Worm (Caenorhabditis elegans) whole organism, L1 larva: ENCODE data around the gene F58B4.7.
A peak's percentile ranks its signal among the peaks of the same experiment; 100 is the strongest.

Source experiments
- C04F5.9 ChIP-seq: sonication (generic microtip); optimal IDR thresholded peaks from 2 replicates; lab custom pipeline; 2016; ENCODE audit warnings: missing genetic modification characterization, missing compliant biosample characterization
- C34B4.2 ChIP-seq: sonication (generic microtip); optimal IDR thresholded peaks from 2 replicates; lab custom pipeline; 2017; ENCODE audit warnings: mild to moderate bottlenecking, missing genetic modification characterization, missing compliant biosample characterization
- Y116A8C.19 ChIP-seq: sonication (generic microtip); optimal IDR thresholded peaks from 2 replicates; lab custom pipeline; 2016; ENCODE audit warnings: missing compliant biosample characterization, missing genetic modification characterization, borderline replicate concordance
- aha-1 ChIP-seq: fragments of 150-350 bp; optimal IDR thresholded peaks from 2 replicates; lab custom pipeline; 2014; ENCODE audit warnings: missing biosample characterization, missing genetic modification characterization
- alr-1 ChIP-seq: fragments of 200-800 bp; sonication (Bioruptor generic); optimal IDR thresholded peaks from 2 replicates; lab custom pipeline; 2018; ENCODE audit warnings: borderline replicate concordance, mild to moderate bottlenecking, missing genetic modification characterization, missing compliant biosample characterization
- ama-1 ChIP-seq: fragments of 150-350 bp; optimal IDR thresholded peaks from 2 replicates; lab custom pipeline; 2014
- blmp-1 ChIP-seq: fragments of 150-350 bp; optimal IDR thresholded peaks from 2 replicates; lab custom pipeline; 2014; ENCODE audit warnings: missing biosample characterization, missing genetic modification characterization
- ceh-8 ChIP-seq: fragments of 200-800 bp; sonication (Bioruptor generic); optimal IDR thresholded peaks from 2 replicates; lab custom pipeline; 2018; ENCODE audit warnings: mild to moderate bottlenecking, missing genetic modification characterization, moderate library complexity, missing compliant biosample characterization
- ceh-90 ChIP-seq: sonication (generic microtip); optimal IDR thresholded peaks from 2 replicates; lab custom pipeline; 2016; ENCODE audit warnings: missing genetic modification characterization, missing compliant biosample characterization
- dpl-1 ChIP-seq, 3 experiments: fragments of 150-350 bp in 2 of 3; sonication (generic microtip) in 1 of 3; optimal IDR thresholded peaks; 2 replicates each; lab custom pipeline; 2014 to 2017; ENCODE audit warnings: missing biosample characterization in 3 of 3, missing genetic modification characterization in 3 of 3, missing genetic modification reagents in 3 of 3
- efl-1 ChIP-seq, 4 experiments: fragments of 150-350 bp; optimal IDR thresholded peaks in 3 of 4; peaks in 1 of 4; 1 replicate in 1 of 4; 2 replicates in 3 of 4; lab custom pipeline; 2014; ENCODE audit warnings: missing biosample characterization in 2 of 4, missing genetic modification characterization in 2 of 4, missing genetic modification reagents in 2 of 4
- efl-3 ChIP-seq: fragments of 200-800 bp; sonication (Bioruptor generic); optimal IDR thresholded peaks from 2 replicates; lab custom pipeline; 2018; ENCODE audit warnings: mild to moderate bottlenecking, missing genetic modification characterization, missing compliant biosample characterization
- elt-2 ChIP-seq: sonication (generic microtip); optimal IDR thresholded peaks from 2 replicates; lab custom pipeline; 2016; ENCODE audit warnings: missing genetic modification characterization, mild to moderate bottlenecking, inconsistent platforms, missing compliant biosample characterization, missing genetic modification reagents
- fkh-10 ChIP-seq: sonication (generic microtip); optimal IDR thresholded peaks from 2 replicates; lab custom pipeline; 2017; ENCODE audit warnings: missing biosample characterization, missing genetic modification reagents, missing genetic modification characterization
- grh-1 ChIP-seq: fragments of 200-800 bp; sonication (Bioruptor generic); IDR thresholded peaks from 2 replicates; pipeline ENCODE4 v1.3.6; 2022; ENCODE audit warnings: missing genetic modification reagents, missing genetic modification characterization, missing compliant biosample characterization
- irx-1 ChIP-seq: sonication (generic microtip); optimal IDR thresholded peaks from 2 replicates; lab custom pipeline; 2016; ENCODE audit warnings: missing genetic modification characterization, missing compliant biosample characterization
- lin-14 ChIP-seq: fragments of 200-800 bp; sonication (Bioruptor generic); optimal IDR thresholded peaks from 2 replicates; lab custom pipeline; 2018; ENCODE audit warnings: mild to moderate bottlenecking, missing genetic modification characterization, moderate library complexity, missing compliant biosample characterization
- lin-39 ChIP-seq: fragments of 150-350 bp; optimal IDR thresholded peaks from 2 replicates; lab custom pipeline; 2014; ENCODE audit warnings: missing biosample characterization, missing genetic modification reagents, missing genetic modification characterization
- lir-3 ChIP-seq: sonication (generic microtip); optimal IDR thresholded peaks from 2 replicates; lab custom pipeline; 2016; ENCODE audit warnings: mild to moderate bottlenecking, missing genetic modification characterization, moderate library complexity, missing compliant biosample characterization; ENCODE audit not compliant: poor library complexity
- lsy-2 ChIP-seq, 2 experiments: fragments of 150-350 bp; optimal IDR thresholded peaks; 2 replicates each; lab custom pipeline; 2014; ENCODE audit warnings: missing biosample characterization in 2 of 2, missing genetic modification characterization in 2 of 2
- mdl-1 ChIP-seq, 2 experiments: fragments of 150-350 bp; optimal IDR thresholded peaks; 2 replicates each; lab custom pipeline; 2014 to 2017; ENCODE audit warnings: missing biosample characterization in 2 of 2, missing genetic modification characterization in 2 of 2, inconsistent platforms in 1 of 2
- mep-1 ChIP-seq: fragments of 150-350 bp; optimal IDR thresholded peaks from 2 replicates; lab custom pipeline; 2014; ENCODE audit warnings: missing biosample characterization, missing genetic modification characterization
- nhr-11 ChIP-seq: fragments of 150-350 bp; optimal IDR thresholded peaks from 2 replicates; lab custom pipeline; 2014; ENCODE audit warnings: missing biosample characterization, missing genetic modification characterization
- nhr-20 ChIP-seq: sonication (generic microtip); optimal IDR thresholded peaks from 2 replicates; lab custom pipeline; 2016; ENCODE audit warnings: mild to moderate bottlenecking, missing genetic modification characterization, missing compliant biosample characterization
- nhr-28 ChIP-seq: fragments of 150-350 bp; optimal IDR thresholded peaks from 2 replicates; lab custom pipeline; 2014; ENCODE audit warnings: missing biosample characterization, missing genetic modification characterization
- nhr-71 ChIP-seq: sonication (generic microtip); optimal IDR thresholded peaks from 2 replicates; lab custom pipeline; 2016; ENCODE audit warnings: mild to moderate bottlenecking, missing genetic modification characterization, moderate library complexity, missing compliant biosample characterization
- nhr-84 ChIP-seq: sonication (generic microtip); optimal IDR thresholded peaks from 2 replicates; lab custom pipeline; 2017; ENCODE audit warnings: missing biosample characterization, missing genetic modification characterization
- nhr-85 ChIP-seq: sonication (generic microtip); peaks from one replicate; lab custom pipeline; 2016; ENCODE audit warnings: missing genetic modification characterization, inconsistent platforms, missing compliant biosample characterization
- pax-3 ChIP-seq: fragments of 200-800 bp; sonication (Bioruptor generic); optimal IDR thresholded peaks from 2 replicates; lab custom pipeline; 2018; ENCODE audit warnings: mild to moderate bottlenecking, missing genetic modification characterization, moderate library complexity, missing compliant biosample characterization
- pqm-1 ChIP-seq: sonication (generic microtip); optimal IDR thresholded peaks from 3 replicates; lab custom pipeline; 2017; ENCODE audit warnings: missing biosample characterization, missing genetic modification characterization
- rnt-1 ChIP-seq: sonication (generic microtip); optimal IDR thresholded peaks from 2 replicates; lab custom pipeline; 2016; ENCODE audit warnings: mild to moderate bottlenecking, missing genetic modification characterization, moderate library complexity, missing compliant biosample characterization
- skn-1 ChIP-seq: fragments of 150-350 bp; optimal IDR thresholded peaks from 2 replicates; lab custom pipeline; 2014; ENCODE audit warnings: missing biosample characterization, missing genetic modification characterization
- snu-23 ChIP-seq: sonication (generic microtip); optimal IDR thresholded peaks from 2 replicates; lab custom pipeline; 2016; ENCODE audit warnings: missing genetic modification characterization, missing compliant biosample characterization
- sptf-1 ChIP-seq: fragments of 150-350 bp; optimal IDR thresholded peaks from 2 replicates; lab custom pipeline; 2014; ENCODE audit warnings: missing biosample characterization, missing genetic modification characterization
- tlp-1 ChIP-seq: fragments of 150-350 bp; optimal IDR thresholded peaks from 2 replicates; lab custom pipeline; 2014; ENCODE audit warnings: missing biosample characterization, missing genetic modification characterization
- unc-62 ChIP-seq: fragments of 150-350 bp; optimal IDR thresholded peaks from 2 replicates; lab custom pipeline; 2014; ENCODE audit warnings: missing biosample characterization, missing genetic modification reagents, missing genetic modification characterization
- zip-4 ChIP-seq: fragments of 200-800 bp; sonication (Bioruptor generic); optimal IDR thresholded peaks from 2 replicates; lab custom pipeline; 2018; ENCODE audit warnings: mild to moderate bottlenecking, missing genetic modification characterization, moderate library complexity, missing compliant biosample characterization

The F58B4.7 gene

DNA sequence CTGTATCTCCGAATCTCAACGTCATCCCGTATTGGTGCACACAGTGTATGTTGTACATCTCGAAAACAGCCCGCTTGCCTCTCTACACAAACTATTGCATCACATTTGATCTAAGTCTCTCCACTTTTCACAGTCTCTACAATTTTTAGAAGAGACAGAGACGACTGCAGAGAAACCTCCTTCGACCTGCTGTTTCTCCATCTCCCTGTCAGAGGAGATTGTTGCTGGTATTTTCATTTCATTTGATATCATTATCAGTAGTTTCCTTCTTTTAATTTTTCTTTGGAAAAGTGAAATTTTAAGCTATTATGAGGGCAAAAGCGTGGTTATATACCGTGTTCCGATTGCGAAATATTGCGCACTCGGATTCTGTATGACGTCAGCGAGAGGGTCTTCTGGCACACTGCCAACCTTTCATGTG, 17.5 kb upstream of the F58B4.7 start (continued):
- TF ChIP-seq nhr-28 (no peak), efl-1 (optimal IDR thresholded peaks at IDR 0.05; lab: Kevin White, UChicago) (peak; percentile 38 to 67), efl-1 (GFP tag; optimal IDR thresholded peaks at IDR 0.05 in 1 of 2; lab: Kevin White, UChicago) (no peak)

DNA sequence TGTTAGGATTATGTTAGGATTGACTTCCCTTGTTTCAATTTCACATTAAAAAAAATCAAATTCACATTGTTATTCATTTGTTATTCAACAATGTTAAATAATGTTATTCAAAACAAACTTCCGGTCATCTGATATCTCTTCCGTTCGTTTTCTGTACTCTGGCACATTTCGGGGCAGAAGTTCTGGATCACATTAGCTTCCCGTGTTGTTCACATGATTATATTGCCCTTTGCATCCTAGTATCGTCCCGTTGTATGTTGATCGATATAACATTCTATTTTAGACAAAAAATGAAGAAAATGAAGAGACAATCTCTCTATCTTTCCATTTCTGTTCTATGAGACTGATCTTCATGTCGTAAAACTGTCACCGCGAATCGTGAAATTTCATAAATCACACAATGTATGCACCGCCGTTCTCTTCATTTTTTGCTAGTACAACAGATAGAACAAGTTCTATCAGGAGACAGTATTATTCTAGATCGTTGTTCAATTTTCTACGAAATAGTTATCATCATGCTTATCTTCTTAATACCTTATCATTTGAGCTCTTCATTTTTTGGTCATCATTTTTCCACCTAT, 17.0 kb upstream of the F58B4.7 start:
- no peak for TF ChIP-seq efl-1 (optimal IDR thresholded peaks at IDR 0.05; lab: Kevin White, UChicago)
- TF ChIP-seq efl-1 (GFP tag; optimal IDR thresholded peaks at IDR 0.05 in 1 of 2; lab: Kevin White, UChicago): peak in 1 of 2 experiments; percentile 70
- TF ChIP-seq tlp-1 (tag; lab: Kevin White, UChicago): no peak
- no peak for TF ChIP-seq C34B4.2
- TF ChIP-seq nhr-85 (tag; lab: Kevin White, UChicago): peak; percentile 92
- TF ChIP-seq pax-3: no peak
- no peak for TF ChIP-seq nhr-84 (tag; lab: Kevin White, UChicago)
- no peak for TF ChIP-seq lin-39 (tag; lab: Kevin White, UChicago)
- TF ChIP-seq mdl-1 (tag; optimal IDR thresholded peaks at IDR 0.05; lab: Kevin White, UChicago): peak in 1 of 2 experiments; percentile 19
- TF ChIP-seq fkh-10 (GFP tag; lab: Kevin White, UChicago): no peak
- TF ChIP-seq grh-1 (GFP tag; lab: Robert Waterston, UW): peak; percentile 46; the same call in 1 of the 2 replicates
- TF ChIP-seq Y116A8C.19 (tag; lab: Kevin White, UChicago): no peak
- TF ChIP-seq dpl-1 (GFP tag; optimal IDR thresholded peaks at IDR 0.05; lab: Kevin White, UChicago): no peak
- no peak for TF ChIP-seq C04F5.9 (tag; lab: Kevin White, UChicago)
- TF ChIP-seq blmp-1 (tag; lab: Kevin White, UChicago): peak; percentile 46
- TF ChIP-seq sptf-1 (tag; lab: Kevin White, UChicago): no peak

- TF ChIP-seq irx-1 (tag; lab: Kevin White, UChicago) (no peak), elt-2 (tag; lab: Kevin White, UChicago) (peak; percentile 73), skn-1 (tag; lab: Kevin White, UChicago) (peak; percentile 72), lin-14 (GFP tag; lab: Kevin White, UChicago) (peak; percentile 27), snu-23 (GFP tag; lab: Kevin White, UChicago) (no peak), rnt-1 (tag; lab: Kevin White, UChicago) (peak; percentile 52), nhr-20 (tag; lab: Kevin White, UChicago) (peak; percentile 10), efl-1 (optimal IDR thresholded peaks at IDR 0.05; lab: Kevin White, UChicago) (no peak), efl-1 (GFP tag; optimal IDR thresholded peaks at IDR 0.05 in 1 of 2; lab: Kevin White, UChicago) (peak; percentile 1 to 17), ceh-8 (GFP tag; lab: Kevin White, UChicago) (no peak), ceh-90 (tag; lab: Kevin White, UChicago) (no peak), mdl-1 (tag; optimal IDR thresholded peaks at IDR 0.05; lab: Kevin White, UChicago) (peak in 1 of 2 experiments; percentile 32), dpl-1 (GFP tag; optimal IDR thresholded peaks at IDR 0.05; lab: Kevin White, UChicago) (peak in 1 of 3 experiments; percentile 12), efl-3 (GFP tag; lab: Kevin White, UChicago) (no peak), aha-1 (tag; lab: Kevin White, UChicago) (no peak), nhr-11 (tag; lab: Kevin White, UChicago) (no peak), ama-1 (lab: Kevin White, UChicago) (no peak), sptf-1 (tag; lab: Kevin White, UChicago) (no peak), mep-1 (tag; lab: Kevin White, UChicago) (peak; percentile 3), pqm-1 (no peak), alr-1 (tag; lab: Kevin White, UChicago) (no peak), zip-4 (peak; percentile 88), lir-3 (no peak), unc-62 (GFP tag; lab: Kevin White, UChicago) (no peak), nhr-71 (tag; lab: Kevin White, UChicago) (peak; percentile 48), lsy-2 (tag; optimal IDR thresholded peaks at IDR 0.05; lab: Kevin White, UChicago) (peak in 1 of 2 experiments; percentile 1)
Measured at ce11 chrV:10938739-10939138, 15.6 kb upstream of the F58B4.7 start, which contains the start of gene F17C11.11. F17C11.11 (minus strand) TSS chrV:10938817.
